Worm (Caenorhabditis elegans) whole organism, midembryonic: ENCODE measurements around the gene ptp-3.

Experiments
- klf-2 ChIP-seq: fragments of 200-800 bp; sonication (Bioruptor generic); conservative IDR thresholded peaks from 2 replicates; pipeline ENCODE4 v1.3.6; 2022; ENCODE audit warnings: missing genetic modification reagents, missing genetic modification characterization, missing compliant biosample characterization
- tab-1 ChIP-seq: fragments of 200-800 bp; sonication (Bioruptor generic); IDR thresholded peaks from 2 replicates; pipeline ENCODE4 v1.3.6; 2022; ENCODE audit warnings: missing genetic modification characterization, missing compliant biosample characterization

DNA sequence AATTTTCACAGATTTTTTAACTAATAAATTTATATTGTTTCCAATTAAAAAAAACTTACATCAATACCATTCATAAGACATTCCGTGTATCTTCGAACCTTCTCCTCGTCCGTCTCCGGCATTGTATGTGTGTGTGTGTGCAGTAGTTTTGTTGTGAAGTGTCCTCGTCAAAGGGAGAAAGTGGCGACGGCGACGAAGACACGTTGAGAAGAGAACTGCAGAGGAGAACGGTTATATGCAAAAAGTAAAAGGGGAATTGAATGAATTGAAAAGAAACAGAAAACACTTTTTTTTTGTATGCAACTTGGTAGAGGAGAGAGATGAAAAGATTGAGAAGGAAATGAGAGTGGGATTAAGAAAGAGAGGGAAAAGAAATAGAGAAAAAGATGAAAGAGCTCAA is 29.9 kb upstream of the ptp-3 start:
- TF ChIP-seq tab-1 (GFP tag; lab: Robert Waterston, UW) (no peak), klf-2 (GFP tag; lab: Robert Waterston, UW) (no peak)
